Fruit fly (Drosophila melanogaster) whole organism, embryonic: ENCODE measurements around the gene CG13893.

Experiments used
- Adf1 ChIP-seq: fragments of 200-800 bp; sonication (Bioruptor generic); IDR thresholded peaks from 2 replicates; pipeline ENCODE4 v1.3.6; 2022; ENCODE audit warnings: missing biosample characterization, missing genetic modification characterization
- Awh ChIP-seq: fragments of 200-800 bp; sonication (Bioruptor generic); IDR thresholded peaks from 2 replicates; pipeline ENCODE4, ENCODE4 v1.3.6; 2022; ENCODE audit warnings: missing biosample characterization, missing genetic modification characterization
- Blimp-1 ChIP-seq: fragments of 200-800 bp; sonication (Bioruptor generic); optimal IDR thresholded peaks from 3 replicates; lab custom pipeline; 2018; ENCODE audit warnings: missing biosample characterization, missing genetic modification characterization, mild to moderate bottlenecking, moderate library complexity, missing genetic modification reagents
- CG10267 ChIP-seq: fragments of 200-800 bp; sonication (Bioruptor generic); optimal IDR thresholded peaks from 2 replicates; lab custom pipeline; 2018; ENCODE audit warnings: missing biosample characterization, mild to moderate bottlenecking, missing genetic modification characterization, moderate library complexity
- CG12155 ChIP-seq: fragments of 200-800 bp; sonication (Bioruptor generic); optimal IDR thresholded peaks from 3 replicates; lab custom pipeline; 2016; ENCODE audit warnings: missing biosample characterization, missing genetic modification characterization
- CG15601 ChIP-seq: fragments of 200-800 bp; sonication (Bioruptor generic); optimal IDR thresholded peaks from 3 replicates; lab custom pipeline; 2019; ENCODE audit warnings: missing biosample characterization, mild to moderate bottlenecking, missing genetic modification characterization, moderate library complexity
- CG1647 ChIP-seq: fragments of 200-800 bp; sonication (Bioruptor generic); optimal IDR thresholded peaks from 3 replicates; lab custom pipeline; 2016; ENCODE audit warnings: missing biosample characterization, missing genetic modification characterization
- CG17612 ChIP-seq: fragments of 200-800 bp; sonication (Bioruptor generic); IDR thresholded peaks from 2 replicates; pipeline ENCODE4 v1.3.6; 2022; ENCODE audit warnings: missing biosample characterization, missing genetic modification characterization
- CG18262 ChIP-seq: fragments of 200-800 bp; optimal IDR thresholded peaks from 3 replicates; lab custom pipeline; 2019; ENCODE audit warnings: missing biosample characterization, mild to moderate bottlenecking, missing genetic modification characterization, moderate library complexity
- CG18619 ChIP-seq: fragments of 200-800 bp; sonication (Bioruptor generic); optimal IDR thresholded peaks from 3 replicates; lab custom pipeline; 2017; ENCODE audit warnings: missing biosample characterization, mild to moderate bottlenecking, missing genetic modification characterization
- CG32767 ChIP-seq: fragments of 200-800 bp; sonication (Bioruptor generic); IDR thresholded peaks from 2 replicates; pipeline ENCODE4 v1.3.6; 2022; ENCODE audit warnings: missing biosample characterization, missing genetic modification characterization
- CG33213 ChIP-seq: fragments of 200-800 bp; sonication (Bioruptor generic); optimal IDR thresholded peaks from 3 replicates; lab custom pipeline; 2016; ENCODE audit warnings: missing biosample characterization, missing genetic modification characterization
- CG3847 ChIP-seq: fragments of 200-800 bp; sonication (Bioruptor generic); IDR thresholded peaks from 2 replicates; pipeline ENCODE4 v1.3.6; 2022; ENCODE audit warnings: missing biosample characterization, missing genetic modification characterization
- CG4404 ChIP-seq: fragments of 200-800 bp; sonication (Bioruptor generic); IDR thresholded peaks from 2 replicates; pipeline ENCODE4 v1.3.6; 2022; ENCODE audit warnings: missing biosample characterization, missing genetic modification characterization
- CG4617 ChIP-seq: fragments of 200-800 bp; sonication (Bioruptor generic); optimal IDR thresholded peaks from 3 replicates; lab custom pipeline; 2016; ENCODE audit warnings: missing biosample characterization, missing genetic modification characterization, borderline replicate concordance
- CG6683 ChIP-seq: fragments of 200-800 bp; sonication (Bioruptor generic); optimal IDR thresholded peaks from 2 replicates; lab custom pipeline; 2017; ENCODE audit warnings: missing biosample characterization, mild to moderate bottlenecking, missing genetic modification characterization, missing genetic modification reagents
- CG6854 ChIP-seq: fragments of 200-800 bp; sonication (Bioruptor generic); optimal IDR thresholded peaks from 3 replicates; lab custom pipeline; 2017; ENCODE audit warnings: missing biosample characterization, mild to moderate bottlenecking, missing genetic modification characterization
- CG7372 ChIP-seq: fragments of 200-800 bp; sonication (Bioruptor generic); IDR thresholded peaks from 2 replicates; pipeline ENCODE4 v1.3.6; 2022; ENCODE audit warnings: missing biosample characterization, missing genetic modification characterization
- CG8944 ChIP-seq: fragments of 200-800 bp; sonication (Bioruptor generic); optimal IDR thresholded peaks from 3 replicates; lab custom pipeline; 2016; ENCODE audit warnings: missing biosample characterization, missing genetic modification characterization
- CG9727 ChIP-seq: fragments of 200-800 bp; sonication (Bioruptor generic); optimal IDR thresholded peaks from 3 replicates; lab custom pipeline; 2017; ENCODE audit warnings: missing biosample characterization, mild to moderate bottlenecking, missing genetic modification characterization
- CHES-1-like ChIP-seq: fragments of 200-800 bp; sonication (Bioruptor generic); optimal IDR thresholded peaks from 2 replicates; lab custom pipeline; 2016; ENCODE audit warnings: missing biosample characterization, missing genetic modification characterization
- CkIIα-i1 ChIP-seq: fragments of 200-800 bp; sonication (Bioruptor generic); IDR thresholded peaks from 2 replicates; pipeline ENCODE4 v1.3.6; 2022; ENCODE audit warnings: missing biosample characterization, missing genetic modification characterization
- Dip3 ChIP-seq: fragments of 200-800 bp; sonication (Bioruptor generic); optimal IDR thresholded peaks from 3 replicates; lab custom pipeline; 2016; ENCODE audit warnings: missing biosample characterization, missing genetic modification characterization
- Ets65A ChIP-seq: fragments of 200-800 bp; sonication (Bioruptor generic); peaks from one replicate; lab custom pipeline; 2016; ENCODE audit warnings: missing biosample characterization, missing genetic modification characterization
- HLHmδ ChIP-seq: fragments of 200-800 bp; sonication (Bioruptor generic); optimal IDR thresholded peaks from 2 replicates; lab custom pipeline; 2018; ENCODE audit warnings: missing biosample characterization, mild to moderate bottlenecking, missing genetic modification characterization, moderate library complexity
- Hand ChIP-seq: fragments of 200-800 bp; sonication (Bioruptor generic); optimal IDR thresholded peaks from 2 replicates; lab custom pipeline; 2017; ENCODE audit warnings: mild to moderate bottlenecking, missing biosample characterization, missing genetic modification reagents, missing genetic modification characterization
- Hr39 ChIP-seq: fragments of >200 bp; optimal IDR thresholded peaks from 2 replicates; lab custom pipeline; 2017
- Hr51 ChIP-seq, 2 experiments: fragments of 200-800 bp; sonication (Bioruptor generic); optimal IDR thresholded peaks; 2 replicates in 1 of 2; 3 replicates in 1 of 2; lab custom pipeline; 2016 to 2018; ENCODE audit warnings: missing biosample characterization in 2 of 2, missing genetic modification characterization in 2 of 2, mild to moderate bottlenecking in 1 of 2, moderate library complexity in 1 of 2
- Lim3 ChIP-seq: fragments of 200-800 bp; sonication (Bioruptor generic); IDR thresholded peaks from 2 replicates; pipeline ENCODE4 v1.3.6; 2022; ENCODE audit warnings: missing biosample characterization, missing genetic modification characterization
- Mrtf ChIP-seq: fragments of 200-800 bp; sonication (Bioruptor generic); IDR thresholded peaks from 3 replicates; pipeline ENCODE4 v1.3.6; 2022; ENCODE audit warnings: missing biosample characterization, missing genetic modification characterization
- NC2β ChIP-seq: fragments of 200-800 bp; sonication (Bioruptor generic); optimal IDR thresholded peaks from 2 replicates; lab custom pipeline; 2016; ENCODE audit warnings: missing biosample characterization, missing genetic modification characterization
- PHDP ChIP-seq: fragments of 200-800 bp; sonication (Bioruptor generic); optimal IDR thresholded peaks from 3 replicates; lab custom pipeline; 2018; ENCODE audit warnings: missing biosample characterization, mild to moderate bottlenecking, missing genetic modification characterization, moderate library complexity
- Scr ChIP-seq: fragments of 200-800 bp; sonication (Bioruptor generic); IDR thresholded peaks from 2 replicates; pipeline ENCODE4 v1.3.6; 2022; ENCODE audit warnings: missing biosample characterization, missing genetic modification characterization; ENCODE audit not compliant: partially characterized antibody
- Vsx1 ChIP-seq: fragments of 200-800 bp; sonication (Bioruptor generic); optimal IDR thresholded peaks from 2 replicates; lab custom pipeline; 2017; ENCODE audit warnings: missing biosample characterization, mild to moderate bottlenecking, missing genetic modification characterization, missing genetic modification reagents
- corto ChIP-seq: fragments of 200-800 bp; sonication (Bioruptor generic); optimal IDR thresholded peaks from 2 replicates; lab custom pipeline; 2016; ENCODE audit warnings: missing biosample characterization, mild to moderate bottlenecking, missing genetic modification characterization, moderate library complexity
- gfzf ChIP-seq: fragments of 200-800 bp; sonication (Bioruptor generic); optimal IDR thresholded peaks from 2 replicates; lab custom pipeline; 2016; ENCODE audit warnings: missing biosample characterization, mild to moderate bottlenecking, missing genetic modification characterization, moderate library complexity
- grn ChIP-seq: fragments of 200-800 bp; sonication (Bioruptor generic); optimal IDR thresholded peaks from 3 replicates; lab custom pipeline; 2017; ENCODE audit warnings: missing biosample characterization, missing genetic modification characterization
- gro ChIP-seq: fragments of 200-800 bp; sonication (Bioruptor generic); optimal IDR thresholded peaks from 2 replicates; lab custom pipeline; 2016; ENCODE audit warnings: missing biosample characterization, missing genetic modification characterization
- hth ChIP-seq: fragments of >200 bp; optimal IDR thresholded peaks from 2 replicates; lab custom pipeline; 2017; ENCODE audit warnings: inconsistent platforms
- ken ChIP-seq: fragments of 200-800 bp; sonication (Bioruptor generic); IDR thresholded peaks from 3 replicates; pipeline ENCODE4 v1.3.6; 2022; ENCODE audit warnings: missing biosample characterization, missing genetic modification characterization
- lov ChIP-seq, 2 experiments: fragments of 200-800 bp in 1 of 2; fragments of >200 bp in 1 of 2; sonication (Bioruptor generic) in 1 of 2; IDR thresholded peaks in 1 of 2; optimal IDR thresholded peaks in 1 of 2; 2 replicates in 1 of 2; 3 replicates in 1 of 2; pipeline versions ENCODE4 v1.3.6 to Lab custom; 2017 to 2022; ENCODE audit warnings: missing biosample characterization in 1 of 2, missing genetic modification characterization in 1 of 2
- pan ChIP-seq, 4 experiments: fragments of >200 bp in 3 of 4; fragments of 200-800 bp in 1 of 4; sonication (Bioruptor generic) in 1 of 4; optimal IDR thresholded peaks in 3 of 4; IDR thresholded peaks in 1 of 4; 2 replicates each; pipeline versions ENCODE4 v1.3.6 to Lab custom; 2017 to 2022; ENCODE audit warnings: missing biosample characterization in 2 of 4, missing genetic modification characterization in 2 of 4, mixed read lengths in 1 of 4
- pfk ChIP-seq: fragments of 200-800 bp; sonication (Bioruptor generic); optimal IDR thresholded peaks from 2 replicates; lab custom pipeline; 2018; ENCODE audit warnings: missing biosample characterization, mild to moderate bottlenecking, missing genetic modification characterization, moderate library complexity
- pzg ChIP-seq: fragments of 200-800 bp; sonication (Bioruptor generic); optimal IDR thresholded peaks from 3 replicates; lab custom pipeline; 2018; ENCODE audit warnings: missing biosample characterization, mild to moderate bottlenecking, missing genetic modification characterization, moderate library complexity
- row ChIP-seq: fragments of 200-800 bp; sonication (Bioruptor generic); IDR thresholded peaks from 3 replicates; pipeline ENCODE4 v1.3.6; 2022; ENCODE audit warnings: missing biosample characterization, missing genetic modification characterization
- shn ChIP-seq: fragments of 200-800 bp; sonication (Bioruptor generic); optimal IDR thresholded peaks from 3 replicates; lab custom pipeline; 2016; ENCODE audit warnings: missing biosample characterization, missing genetic modification characterization
- sisA ChIP-seq: fragments of 200-800 bp; sonication (Bioruptor generic); IDR thresholded peaks from 2 replicates; pipeline ENCODE4 v1.3.6; 2022; ENCODE audit warnings: missing biosample characterization, missing genetic modification characterization
- sqz ChIP-seq: fragments of 200-800 bp; sonication (Bioruptor generic); optimal IDR thresholded peaks from 3 replicates; lab custom pipeline; 2018; ENCODE audit warnings: missing biosample characterization, mild to moderate bottlenecking, missing genetic modification characterization
- trem ChIP-seq: fragments of 200-800 bp; optimal IDR thresholded peaks from 3 replicates; lab custom pipeline; 2019; ENCODE audit warnings: missing biosample characterization, mild to moderate bottlenecking, missing genetic modification characterization, moderate library complexity

Gene CG13893

DNA sequence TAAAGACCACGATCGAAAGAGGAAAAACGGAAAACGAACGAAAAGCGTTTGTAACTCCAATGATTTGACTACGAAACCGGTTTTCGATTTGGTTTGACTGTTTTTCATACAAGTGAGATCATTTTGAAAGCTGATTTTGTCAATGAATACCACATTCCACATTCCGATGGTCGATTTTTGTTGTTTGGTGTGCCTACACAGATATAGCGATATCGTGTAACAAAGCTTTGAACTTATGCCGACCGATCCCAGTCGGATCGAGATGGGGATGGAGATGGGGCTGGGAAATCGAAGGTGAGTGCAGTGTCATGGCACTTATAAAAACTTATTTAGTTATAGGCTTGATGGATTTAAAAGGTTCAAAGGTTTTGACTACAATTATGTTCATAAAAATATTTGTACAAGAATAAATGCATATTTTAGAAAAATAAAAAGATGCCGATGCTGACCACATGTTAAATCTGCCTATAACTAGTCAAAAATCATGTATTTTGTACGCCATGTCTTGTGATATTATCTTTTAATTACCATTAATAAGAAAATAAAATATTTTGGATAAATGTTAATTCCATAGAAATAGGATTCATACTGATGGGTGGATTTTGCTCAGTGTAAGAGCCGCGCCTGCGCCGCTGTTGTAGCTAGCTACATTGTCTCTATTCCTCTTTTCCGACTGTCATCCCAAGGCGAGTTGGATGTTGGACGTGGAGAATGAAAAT lies 38.5 kb upstream of the CG13893 start (continued):
- TF ChIP-seq HLHmδ (GFP tag; lab: Kevin White, UChicago) (no peak), Ets65A (peak; percentile 84), grn (GFP tag; lab: Kevin White, UChicago) (peak; percentile 51), ken (GFP tag; lab: Robert Waterston, UW) (0 out of 3 replicates have a peak, but pooled peaks have one; percentile 46), CG12155 (GFP tag; lab: Kevin White, UChicago) (peak; percentile 29), CkIIα-i1 (no peak), CG15601 (tag; lab: Kevin White, UChicago) (peak; percentile 49), hth (lab: Kevin White, UChicago) (no peak), corto (GFP tag; lab: Kevin White, UChicago) (no peak), Vsx1 (GFP tag; lab: Kevin White, UChicago) (no peak), Lim3 (GFP tag; lab: Robert Waterston, UW) (no peak), pan (optimal IDR thresholded peaks at IDR 0.05; lab: Kevin White, UChicago) (no peak), pan (GFP tag; optimal IDR thresholded peaks at IDR 0.05 in 1 of 2, IDR thresholded peaks at IDR 0.05 in 1 of 2) (peak in 1 of 2 experiments; percentile 22), NC2β (GFP tag; lab: Kevin White, UChicago) (no peak), pfk (GFP tag; lab: Kevin White, UChicago) (no peak), CG6854 (GFP tag; lab: Kevin White, UChicago) (no peak), row (GFP tag; lab: Robert Waterston, UW) (peak; percentile 65), CHES-1-like (GFP tag; lab: Kevin White, UChicago) (no peak), CG6683 (GFP tag; lab: Kevin White, UChicago) (no peak), trem (tag; lab: Kevin White, UChicago) (peak; percentile 56), CG8944 (no peak), pzg (GFP tag; lab: Kevin White, UChicago) (no peak), CG17612 (GFP tag; lab: Robert Waterston, UW) (no peak), Hand (GFP tag; lab: Kevin White, UChicago) (no peak), CG7372 (GFP tag; lab: Robert Waterston, UW) (no peak), PHDP (tag; lab: Kevin White, UChicago) (peak; percentile 66), CG18619 (GFP tag; lab: Kevin White, UChicago) (peak; percentile 51), Awh (peak; percentile 17; the same call in 1 of the 2 replicates), gfzf (GFP tag; lab: Kevin White, UChicago) (no peak), CG33213 (GFP tag; lab: Kevin White, UChicago) (no peak), Hr39 (lab: Kevin White, UChicago) (no peak), gro (GFP tag; lab: Kevin White, UChicago) (no peak), CG18262 (tag; lab: Kevin White, UChicago) (peak; percentile 80), sqz (no peak), Hr51 (GFP tag; optimal IDR thresholded peaks at IDR 0.05; lab: Kevin White, UChicago) (peak in 1 of 2 experiments; percentile 82), Mrtf (GFP tag; lab: Robert Waterston, UW) (0 out of 3 replicates have a peak, but pooled peaks have one; percentile 31), shn (GFP tag; lab: Kevin White, UChicago) (no peak), CG9727 (GFP tag; lab: Kevin White, UChicago) (peak; percentile 61), sisA (peak; percentile 34; the same call in 1 of the 2 replicates), lov (optimal IDR thresholded peaks at IDR 0.05; lab: Kevin White, UChicago) (no peak), lov (GFP tag; IDR thresholded peaks at IDR 0.05; lab: Robert Waterston, UW) (0 out of 3 replicates have a peak, but pooled peaks have one; percentile 20), CG3847 (GFP tag; lab: Robert Waterston, UW) (no peak), Dip3 (GFP tag; lab: Kevin White, UChicago) (no peak), CG1647 (GFP tag; lab: Kevin White, UChicago) (no peak), Blimp-1 (peak; percentile 63), CG32767 (no peak), Adf1 (no peak), CG4404 (no peak), Scr (GFP tag; lab: Robert Waterston, UW) (no peak), CG4617 (GFP tag; lab: Kevin White, UChicago) (no peak), CG10267 (tag; lab: Kevin White, UChicago) (peak; percentile 64)
